Worm (Caenorhabditis elegans): ENCODE results near the gene tbc-8.

ce11 chrIII:10332560-10332959, 32.2 kb upstream of the tbc-8 start, which contains the start of gene T07C4.12:
- no peak for TF ChIP-seq nhr-11 (tag; optimal IDR thresholded peaks at IDR 0.05)
- no peak for TF ChIP-seq unc-62 (GFP tag; optimal IDR thresholded peaks at IDR 0.05)
- no peak for TF ChIP-seq nhr-67 (tag; optimal IDR thresholded peaks at IDR 0.05)
- TF ChIP-seq daf-12 (tag; optimal IDR thresholded peaks at IDR 0.05): no peak
- TF ChIP-seq elt-2 (tag; optimal IDR thresholded peaks at IDR 0.05): no peak
- no peak for TF ChIP-seq lin-39 (tag; optimal IDR thresholded peaks at IDR 0.05)
- TF ChIP-seq lsy-12 (tag; optimal IDR thresholded peaks at IDR 0.05): no peak
- no peak for TF ChIP-seq nfya-1 (tag; optimal IDR thresholded peaks at IDR 0.05; ENCODE audit: insufficient read depth)
- TF ChIP-seq nhr-43 (tag; optimal IDR thresholded peaks at IDR 0.05; ENCODE audit: poor library complexity, severe bottlenecking): no peak
- no peak for TF ChIP-seq ztf-11 (tag; optimal IDR thresholded peaks at IDR 0.05)
- TF ChIP-seq pha-4 (tag; optimal IDR thresholded peaks at IDR 0.05): no peak
- no peak for TF ChIP-seq R02D3.7 (tag; optimal IDR thresholded peaks at IDR 0.05)
- TF ChIP-seq unc-39 (tag; optimal IDR thresholded peaks at IDR 0.05): no peak
